Fruit fly (Drosophila melanogaster) whole organism, embryonic: ENCODE measurements around the gene CG1628.
A peak's percentile ranks its signal among the peaks of the same experiment; 100 is the strongest.

Experiments used
- ATbp ChIP-seq: fragments of 200-800 bp; sonication (Bioruptor generic); optimal IDR thresholded peaks from 2 replicates; lab custom pipeline; 2017; ENCODE audit warnings: missing biosample characterization, mild to moderate bottlenecking, missing genetic modification characterization, missing genetic modification reagents
- Adf1 ChIP-seq: fragments of 200-800 bp; sonication (Bioruptor generic); IDR thresholded peaks from 2 replicates; pipeline ENCODE4 v1.3.6; 2022; ENCODE audit warnings: missing biosample characterization, missing genetic modification characterization
- Awh ChIP-seq: fragments of 200-800 bp; sonication (Bioruptor generic); IDR thresholded peaks from 2 replicates; pipeline ENCODE4, ENCODE4 v1.3.6; 2022; ENCODE audit warnings: missing biosample characterization, missing genetic modification characterization
- Bgb ChIP-seq: fragments of 200-800 bp; sonication (Bioruptor generic); IDR thresholded peaks from 2 replicates; pipeline ENCODE4 v1.3.6; 2022; ENCODE audit warnings: missing biosample characterization, missing genetic modification characterization; ENCODE audit not compliant: partially characterized antibody
- CG11456 ChIP-seq: fragments of 200-800 bp; sonication (Bioruptor generic); IDR thresholded peaks from 3 replicates; pipeline ENCODE4 v1.3.6; 2022; ENCODE audit warnings: missing biosample characterization, missing genetic modification characterization
- CG12071 ChIP-seq: fragments of 200-800 bp; sonication (Bioruptor generic); optimal IDR thresholded peaks from 3 replicates; lab custom pipeline; 2018; ENCODE audit warnings: missing biosample characterization, mild to moderate bottlenecking, missing genetic modification characterization
- CG12769 ChIP-seq: fragments of 200-800 bp; sonication (Bioruptor generic); optimal IDR thresholded peaks from 2 replicates; lab custom pipeline; 2019; ENCODE audit warnings: missing biosample characterization, mild to moderate bottlenecking, missing genetic modification characterization, moderate library complexity
- CG13424 ChIP-seq: fragments of 200-800 bp; sonication (Bioruptor generic); optimal IDR thresholded peaks from 2 replicates; lab custom pipeline; 2019; ENCODE audit warnings: missing biosample characterization, mild to moderate bottlenecking, missing genetic modification characterization, moderate library complexity
- CG14710 ChIP-seq: fragments of 200-800 bp; sonication (Bioruptor generic); optimal IDR thresholded peaks from 3 replicates; lab custom pipeline; 2019; ENCODE audit warnings: missing biosample characterization, mild to moderate bottlenecking, missing genetic modification characterization, moderate library complexity
- CG16779 ChIP-seq: fragments of 200-800 bp; sonication (Bioruptor generic); IDR thresholded peaks from 2 replicates; pipeline ENCODE4 v1.3.6; 2022; ENCODE audit warnings: missing biosample characterization, missing genetic modification characterization
- CG17385 ChIP-seq: fragments of 200-800 bp; sonication (Bioruptor generic); optimal IDR thresholded peaks from 3 replicates; lab custom pipeline; 2018; ENCODE audit warnings: missing biosample characterization, mild to moderate bottlenecking, missing genetic modification characterization
- CG17829 ChIP-seq: fragments of 200-800 bp; optimal IDR thresholded peaks from 2 replicates; lab custom pipeline; 2019; ENCODE audit warnings: missing biosample characterization, mild to moderate bottlenecking, missing genetic modification characterization, moderate library complexity
- CG30431 ChIP-seq: fragments of 200-800 bp; sonication (Bioruptor generic); optimal IDR thresholded peaks from 2 replicates; lab custom pipeline; 2017; ENCODE audit warnings: missing biosample characterization, missing genetic modification characterization
- CG31224 ChIP-seq: fragments of 200-800 bp; sonication (Bioruptor generic); IDR thresholded peaks from 2 replicates; pipeline ENCODE4 v1.3.6; 2022; ENCODE audit warnings: missing biosample characterization, missing genetic modification characterization
- CG3281 ChIP-seq: fragments of 200-800 bp; sonication (Bioruptor generic); optimal IDR thresholded peaks from 3 replicates; lab custom pipeline; 2017; ENCODE audit warnings: missing biosample characterization, mild to moderate bottlenecking, missing genetic modification characterization
- CG33557 ChIP-seq: fragments of 200-800 bp; sonication (Bioruptor generic); optimal IDR thresholded peaks from 2 replicates; lab custom pipeline; 2019; ENCODE audit warnings: missing biosample characterization, mild to moderate bottlenecking, missing genetic modification characterization, moderate library complexity
- CG3407 ChIP-seq: fragments of 200-800 bp; sonication (Bioruptor generic); optimal IDR thresholded peaks from 2 replicates; lab custom pipeline; 2018; ENCODE audit warnings: missing biosample characterization, mild to moderate bottlenecking, missing genetic modification characterization
- CG34224 ChIP-seq: fragments of 200-800 bp; sonication (Bioruptor generic); IDR thresholded peaks from 3 replicates; pipeline ENCODE4 v1.3.6; 2022; ENCODE audit warnings: missing biosample characterization, missing genetic modification characterization; ENCODE audit not compliant: partially characterized antibody
- CG4328 ChIP-seq: fragments of 200-800 bp; sonication (Bioruptor generic); optimal IDR thresholded peaks from 3 replicates; lab custom pipeline; 2017; ENCODE audit warnings: missing biosample characterization, missing genetic modification reagents, missing genetic modification characterization
- CG4707 ChIP-seq: fragments of 200-800 bp; sonication (Bioruptor generic); optimal IDR thresholded peaks from 2 replicates; lab custom pipeline; 2018; ENCODE audit warnings: missing biosample characterization, mild to moderate bottlenecking, missing genetic modification characterization, moderate library complexity
- CG5180 ChIP-seq: fragments of 200-800 bp; sonication (Bioruptor generic); optimal IDR thresholded peaks from 3 replicates; lab custom pipeline; 2017; ENCODE audit warnings: missing biosample characterization, missing genetic modification characterization, mild to moderate bottlenecking, moderate library complexity, missing genetic modification reagents
- CG6254 ChIP-seq: fragments of 200-800 bp; sonication (Bioruptor generic); optimal IDR thresholded peaks from 3 replicates; lab custom pipeline; 2017; ENCODE audit warnings: mild to moderate bottlenecking, missing biosample characterization, missing genetic modification reagents, missing genetic modification characterization
- CG6272 ChIP-seq: fragments of 200-800 bp; sonication (Bioruptor generic); IDR thresholded peaks from 2 replicates; pipeline ENCODE4 v1.3.6; 2022; ENCODE audit warnings: missing biosample characterization, missing genetic modification characterization
- CG6654 ChIP-seq: fragments of 200-800 bp; sonication (Bioruptor generic); optimal IDR thresholded peaks from 2 replicates; lab custom pipeline; 2017; ENCODE audit warnings: missing biosample characterization, mild to moderate bottlenecking, missing genetic modification characterization
- D ChIP-seq, 2 experiments: fragments of 200-800 bp in 1 of 2; fragments of >200 bp in 1 of 2; sonication (Bioruptor generic) in 1 of 2; optimal IDR thresholded peaks; 2 replicates in 1 of 2; 3 replicates in 1 of 2; lab custom pipeline; 2017; ENCODE audit warnings: mild to moderate bottlenecking in 1 of 2, missing biosample characterization in 1 of 2, missing genetic modification characterization in 1 of 2, missing genetic modification reagents in 1 of 2
- D19B ChIP-seq: fragments of 200-800 bp; sonication (Bioruptor generic); optimal IDR thresholded peaks from 2 replicates; lab custom pipeline; 2017; ENCODE audit warnings: missing biosample characterization, mild to moderate bottlenecking, missing genetic modification characterization
- Deaf1 ChIP-seq: fragments of 200-800 bp; optimal IDR thresholded peaks from 3 replicates; lab custom pipeline; 2019; ENCODE audit warnings: missing biosample characterization, mild to moderate bottlenecking, missing genetic modification characterization, moderate library complexity
- Drgx ChIP-seq: fragments of 200-800 bp; sonication (Bioruptor generic); IDR thresholded peaks from 2 replicates; pipeline ENCODE4 v1.3.6; 2022; ENCODE audit warnings: missing biosample characterization, missing genetic modification characterization
- Ets97D ChIP-seq: fragments of 200-800 bp; sonication (Bioruptor generic); optimal IDR thresholded peaks from 3 replicates; lab custom pipeline; 2016; ENCODE audit warnings: missing biosample characterization, missing genetic modification characterization
- Fer1 ChIP-seq: fragments of 200-800 bp; sonication (Bioruptor generic); optimal IDR thresholded peaks from 2 replicates; lab custom pipeline; 2017; ENCODE audit warnings: missing biosample characterization, mild to moderate bottlenecking, missing genetic modification characterization
- Med ChIP-seq: fragments of 200-800 bp; sonication (Bioruptor generic); peaks from one replicate; lab custom pipeline; 2016; ENCODE audit warnings: missing biosample characterization, missing genetic modification characterization, mild to moderate bottlenecking, inconsistent platforms, moderate library complexity
- Ssrp ChIP-seq: fragments of 200-800 bp; sonication (Bioruptor generic); optimal IDR thresholded peaks from 2 replicates; lab custom pipeline; 2018; ENCODE audit warnings: missing biosample characterization, mild to moderate bottlenecking, missing genetic modification characterization, moderate library complexity
- Usf ChIP-seq: fragments of 200-800 bp; sonication (Bioruptor generic); optimal IDR thresholded peaks from 2 replicates; lab custom pipeline; 2017; ENCODE audit warnings: missing genotype, missing biosample characterization, missing genetic modification characterization
- Xrp1 ChIP-seq: fragments of 200-800 bp; sonication (Bioruptor generic); IDR thresholded peaks from 2 replicates; pipeline ENCODE4 v1.3.6; 2022; ENCODE audit warnings: missing biosample characterization, missing genetic modification characterization
- bsh ChIP-seq, 2 experiments: fragments of 200-800 bp; sonication (Bioruptor generic); optimal IDR thresholded peaks; 2 replicates each; lab custom pipeline; 2017 to 2018; ENCODE audit warnings: mild to moderate bottlenecking in 2 of 2, missing biosample characterization in 2 of 2, missing genetic modification characterization in 2 of 2, moderate library complexity in 1 of 2
- dati ChIP-seq: fragments of 200-800 bp; sonication (Bioruptor generic); IDR thresholded peaks from 2 replicates; pipeline ENCODE4 v1.3.6; 2022; ENCODE audit warnings: missing biosample characterization, missing genetic modification characterization
- dpn ChIP-seq, 2 experiments: fragments of 200-800 bp; sonication (Bioruptor generic); optimal IDR thresholded peaks; 3 replicates each; lab custom pipeline; 2016; ENCODE audit warnings: missing biosample characterization in 2 of 2, missing genetic modification characterization in 2 of 2
- dysf ChIP-seq: fragments of 200-800 bp; sonication (Bioruptor generic); IDR thresholded peaks from 3 replicates; pipeline ENCODE4 v1.3.6; 2022; ENCODE audit warnings: missing biosample characterization, missing genetic modification characterization
- eve ChIP-seq, 2 experiments: fragments of >200 bp; optimal IDR thresholded peaks; 2 replicates each; lab custom pipeline; 2017; ENCODE audit warnings: missing biosample characterization in 2 of 2, missing genetic modification characterization in 2 of 2
- gcm ChIP-seq: fragments of 200-800 bp; sonication (Bioruptor generic); optimal IDR thresholded peaks from 2 replicates; lab custom pipeline; 2019; ENCODE audit warnings: missing biosample characterization, mild to moderate bottlenecking, missing genetic modification characterization, moderate library complexity
- gem ChIP-seq: fragments of 200-800 bp; sonication (Bioruptor generic); optimal IDR thresholded peaks from 2 replicates; lab custom pipeline; 2019; ENCODE audit warnings: missing biosample characterization, mild to moderate bottlenecking, missing genetic modification characterization, moderate library complexity
- gro ChIP-seq: fragments of 200-800 bp; sonication (Bioruptor generic); optimal IDR thresholded peaks from 2 replicates; lab custom pipeline; 2016; ENCODE audit warnings: missing biosample characterization, missing genetic modification characterization
- hbn ChIP-seq: fragments of 200-800 bp; sonication (Bioruptor generic); IDR thresholded peaks from 2 replicates; pipeline ENCODE4 v1.3.6; 2022; ENCODE audit warnings: missing biosample characterization, missing genetic modification characterization; ENCODE audit not compliant: partially characterized antibody
- nom ChIP-seq: fragments of 200-800 bp; sonication (Bioruptor generic); optimal IDR thresholded peaks from 2 replicates; lab custom pipeline; 2017; ENCODE audit warnings: missing biosample characterization, missing genetic modification characterization, mild to moderate bottlenecking, moderate library complexity, missing genetic modification reagents
- pan ChIP-seq, 4 experiments: fragments of >200 bp in 3 of 4; fragments of 200-800 bp in 1 of 4; sonication (Bioruptor generic) in 1 of 4; optimal IDR thresholded peaks in 3 of 4; IDR thresholded peaks in 1 of 4; 2 replicates each; pipeline versions ENCODE4 v1.3.6 to Lab custom; 2017 to 2022; ENCODE audit warnings: missing biosample characterization in 2 of 4, missing genetic modification characterization in 2 of 4, mixed read lengths in 1 of 4
- row ChIP-seq: fragments of 200-800 bp; sonication (Bioruptor generic); IDR thresholded peaks from 3 replicates; pipeline ENCODE4 v1.3.6; 2022; ENCODE audit warnings: missing biosample characterization, missing genetic modification characterization
- sens ChIP-seq: fragments of 200-800 bp; sonication (Bioruptor generic); peaks from one replicate; lab custom pipeline; 2016; ENCODE audit warnings: missing biosample characterization, missing genetic modification characterization
- sug ChIP-seq: fragments of 200-800 bp; optimal IDR thresholded peaks from 2 replicates; lab custom pipeline; 2019; ENCODE audit warnings: missing biosample characterization, mild to moderate bottlenecking, missing genetic modification characterization, moderate library complexity
- wdn ChIP-seq: fragments of 200-800 bp; sonication (Bioruptor generic); IDR thresholded peaks from 2 replicates; pipeline ENCODE4 v1.3.6; 2022; ENCODE audit warnings: missing biosample characterization, missing genetic modification characterization

Gene CG1628

DNA sequence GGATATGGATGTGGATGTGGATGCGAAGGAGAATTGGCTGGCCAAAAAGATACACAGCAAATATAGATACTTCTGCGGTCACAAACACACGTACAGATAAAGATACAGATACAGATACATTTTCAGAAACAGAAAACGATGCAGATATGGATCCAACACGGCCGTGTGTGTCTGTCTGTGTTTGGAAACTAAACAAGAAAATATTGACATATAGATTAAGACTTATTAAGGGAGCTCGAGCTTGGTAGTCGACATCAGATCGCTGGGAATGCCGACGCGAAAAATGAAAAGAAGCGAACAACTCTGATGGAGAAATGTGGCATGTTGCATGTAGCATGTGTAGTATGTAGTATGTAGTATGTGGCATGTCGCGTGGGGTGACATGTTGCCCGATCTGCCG lies 20.4 kb downstream of the CG1628 start (continued):
- TF ChIP-seq CG12769 (tag; lab: Kevin White, UChicago) (peak; percentile 30), Adf1 (no peak), Fer1 (GFP tag; lab: Kevin White, UChicago) (peak; percentile 19), CG4707 (GFP tag; lab: Kevin White, UChicago) (peak; percentile 56), hbn (no peak), Usf (no peak), CG33557 (GFP tag; lab: Kevin White, UChicago) (peak; percentile 65), CG12071 (GFP tag; lab: Kevin White, UChicago) (peak; percentile 53), CG3407 (GFP tag; lab: Kevin White, UChicago) (peak; percentile 62), Med (peak; percentile 65), CG17829 (no peak), CG13424 (tag; lab: Kevin White, UChicago) (peak; percentile 23), gem (tag; lab: Kevin White, UChicago) (peak; percentile 56), CG17385 (GFP tag; lab: Kevin White, UChicago) (peak; percentile 3), gcm (GFP tag; lab: Kevin White, UChicago) (peak; percentile 33), wdn (no peak), CG3281 (GFP tag; lab: Kevin White, UChicago) (peak; percentile 33), D (optimal IDR thresholded peaks at IDR 0.05; lab: Kevin White, UChicago) (no peak), D (GFP tag; optimal IDR thresholded peaks at IDR 0.05; lab: Kevin White, UChicago) (peak; percentile 36), CG14710 (tag; lab: Kevin White, UChicago) (peak; percentile 19)

- no peak for TF ChIP-seq CG16779 (GFP tag; lab: Robert Waterston, UW)
- TF ChIP-seq Med, result peak; percentile 1
- no peak for TF ChIP-seq CG6272 (GFP tag; lab: Robert Waterston, UW)
- no peak for TF ChIP-seq Awh
- TF ChIP-seq CG11456 (GFP tag; lab: Robert Waterston, UW), result no peak
- TF ChIP-seq sens (GFP tag; lab: Kevin White, UChicago), result peak; percentile 60
- 0 out of 3 replicates have a peak, but pooled peaks have one; percentile 29 for TF ChIP-seq dysf (GFP tag; lab: Robert Waterston, UW)
- no peak for TF ChIP-seq Ssrp (tag; lab: Kevin White, UChicago)
- peak; percentile 35; the same call in 1 of the 2 replicates for TF ChIP-seq Drgx
- TF ChIP-seq CG34224 (GFP tag; lab: Robert Waterston, UW), result no peak
- no peak for TF ChIP-seq dpn (GFP tag; optimal IDR thresholded peaks at IDR 0.05; lab: Kevin White, UChicago)
- TF ChIP-seq Deaf1 (tag; lab: Kevin White, UChicago), result no peak
- TF ChIP-seq CG5180, result peak; percentile 30
- no peak for TF ChIP-seq CG6654 (GFP tag; lab: Kevin White, UChicago)
- no peak for TF ChIP-seq dati (GFP tag; lab: Robert Waterston, UW)
- peak; percentile 51 for TF ChIP-seq D19B
- no peak for TF ChIP-seq CG30431 (GFP tag; lab: Kevin White, UChicago)
- peak in 1 of 2 experiments; percentile 1 for TF ChIP-seq eve (GFP tag; optimal IDR thresholded peaks at IDR 0.05; lab: Kevin White, UChicago)
- TF ChIP-seq Xrp1 (GFP tag; lab: Robert Waterston, UW), result peak; percentile 12; the same call in 1 of the 2 replicates
- peak in 1 of 2 experiments; percentile 47 for TF ChIP-seq pan (optimal IDR thresholded peaks at IDR 0.05; lab: Kevin White, UChicago)
- peak; percentile 12 to 16 for TF ChIP-seq pan (GFP tag; optimal IDR thresholded peaks at IDR 0.05 in 1 of 2, IDR thresholded peaks at IDR 0.05 in 1 of 2)
- TF ChIP-seq CG31224 (GFP tag; lab: Robert Waterston, UW), result no peak
- no peak for TF ChIP-seq gro (GFP tag; lab: Kevin White, UChicago)
- no peak for TF ChIP-seq Ets97D (GFP tag; lab: Kevin White, UChicago)
- no peak for TF ChIP-seq CG12071 (GFP tag; lab: Kevin White, UChicago)
- TF ChIP-seq bsh (GFP tag; optimal IDR thresholded peaks at IDR 0.05; lab: Kevin White, UChicago), result peak in 1 of 2 experiments; percentile 32
- peak; percentile 4 for TF ChIP-seq nom (GFP tag; lab: Kevin White, UChicago)
- TF ChIP-seq ATbp (GFP tag; lab: Kevin White, UChicago), result no peak
- no peak for TF ChIP-seq CG6254 (GFP tag; lab: Kevin White, UChicago)
- TF ChIP-seq sug (tag; lab: Kevin White, UChicago), result no peak
- TF ChIP-seq CG4328, result no peak
- no peak for TF ChIP-seq Bgb
- peak; percentile 74 for TF ChIP-seq row (GFP tag; lab: Robert Waterston, UW)
Observed at dm6 chrX:10581476-10581875, 21.0 kb downstream of the CG1628 start.
